Worm (Caenorhabditis elegans): ENCODE results near the gene gst-11.
A peak's percentile ranks its signal among the peaks of the same experiment; 100 is the strongest.

DNA sequence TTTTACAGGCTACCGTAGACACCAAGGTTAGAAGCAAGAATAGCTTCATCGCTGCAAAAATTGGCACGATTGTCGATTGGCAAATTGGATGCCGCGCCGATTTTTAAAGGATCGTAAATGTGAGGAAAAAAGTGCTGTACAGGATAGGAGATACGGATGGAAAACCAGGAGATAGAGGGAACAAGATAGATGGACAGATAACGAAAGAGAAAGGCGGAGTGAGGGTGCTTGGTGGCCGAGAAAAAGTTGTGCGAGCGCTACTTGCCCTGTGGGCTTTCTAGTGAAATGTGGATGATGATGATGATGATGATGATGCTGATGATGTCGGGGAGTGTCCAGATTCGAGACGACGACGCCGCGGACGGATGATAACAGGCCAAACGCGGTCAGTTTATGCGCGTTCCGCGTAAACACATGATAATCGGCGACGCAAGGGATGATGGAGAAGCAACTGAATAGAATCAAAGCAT lies 37.2 kb downstream of the gst-11 start, which contains the start of gene T27A10.6:
- TF ChIP-seq aly-2 (tag; optimal IDR thresholded peaks at IDR 0.05) (no peak), nfya-1 (tag; optimal IDR thresholded peaks at IDR 0.05; ENCODE audit: insufficient read depth) (no peak), mdl-1 (tag; optimal IDR thresholded peaks at IDR 0.05) (no peak), tbx-2 (tag; optimal IDR thresholded peaks at IDR 0.05) (no peak), nhr-28 (tag; optimal IDR thresholded peaks at IDR 0.05) (no peak), unc-39 (tag; optimal IDR thresholded peaks at IDR 0.05) (no peak), nhr-43 (tag; optimal IDR thresholded peaks at IDR 0.05; ENCODE audit: poor library complexity, severe bottlenecking) (peak; percentile 44), ztf-11 (tag; optimal IDR thresholded peaks at IDR 0.05) (no peak), lin-39 (tag; optimal IDR thresholded peaks at IDR 0.05) (no peak), snpc-4 (tag; optimal IDR thresholded peaks at IDR 0.05) (no peak), nhr-76 (tag; optimal IDR thresholded peaks at IDR 0.05) (no peak)
